Fruit fly (Drosophila melanogaster) whole organism, embryonic: Measurements from ENCODE around the gene Eig71Ek.
A peak's percentile ranks its signal among the peaks of the same experiment; 100 is the strongest.

ENCODE experiments used
- Bteb2 ChIP-seq: fragments of 200-800 bp; sonication (Bioruptor generic); optimal IDR thresholded peaks from 2 replicates; lab custom pipeline; 2016; ENCODE audit warnings: missing biosample characterization, missing genetic modification characterization
- CG10209 ChIP-seq: fragments of 200-800 bp; sonication (Bioruptor generic); optimal IDR thresholded peaks from 3 replicates; lab custom pipeline; 2017; ENCODE audit warnings: missing biosample characterization, mild to moderate bottlenecking, missing genetic modification characterization, missing genetic modification reagents
- CG10543 ChIP-seq: fragments of 200-800 bp; sonication (Bioruptor generic); optimal IDR thresholded peaks from 3 replicates; lab custom pipeline; 2017; ENCODE audit warnings: missing biosample characterization, mild to moderate bottlenecking, missing genetic modification characterization, moderate library complexity
- CG10565 ChIP-seq: fragments of 200-800 bp; sonication (Bioruptor generic); optimal IDR thresholded peaks from 3 replicates; lab custom pipeline; 2016; ENCODE audit warnings: missing biosample characterization, mild to moderate bottlenecking, missing genetic modification characterization
- CG10654 ChIP-seq: fragments of 200-800 bp; sonication (Bioruptor generic); optimal IDR thresholded peaks from 2 replicates; lab custom pipeline; 2016; ENCODE audit warnings: missing biosample characterization, missing genetic modification characterization
- CG11247 ChIP-seq: fragments of 200-800 bp; sonication (Bioruptor generic); IDR thresholded peaks from 2 replicates; pipeline ENCODE4 v1.3.6; 2022; ENCODE audit warnings: missing biosample characterization, missing genetic modification characterization
- CG11695 ChIP-seq: fragments of 200-800 bp; sonication (Bioruptor generic); IDR thresholded peaks from 3 replicates; pipeline ENCODE4 v1.3.6; 2022; ENCODE audit warnings: missing biosample characterization, missing genetic modification characterization
- CG14014 ChIP-seq: fragments of 200-800 bp; sonication (Bioruptor generic); IDR thresholded peaks from 2 replicates; pipeline ENCODE4 v1.3.6; 2022; ENCODE audit warnings: missing biosample characterization, missing genetic modification characterization
- CG15073 ChIP-seq: fragments of 200-800 bp; sonication (Bioruptor generic); optimal IDR thresholded peaks from 2 replicates; lab custom pipeline; 2016; ENCODE audit warnings: missing biosample characterization, missing genetic modification characterization
- CG15479 ChIP-seq: fragments of 200-800 bp; sonication (Bioruptor generic); optimal IDR thresholded peaks from 3 replicates; lab custom pipeline; 2019; ENCODE audit warnings: missing biosample characterization, mild to moderate bottlenecking, missing genetic modification characterization, moderate library complexity
- CG17568 ChIP-seq: fragments of 200-800 bp; sonication (Bioruptor generic); optimal IDR thresholded peaks from 2 replicates; lab custom pipeline; 2018; ENCODE audit warnings: missing biosample characterization, mild to moderate bottlenecking, missing genetic modification characterization, moderate library complexity
- CG2199 ChIP-seq: fragments of 200-800 bp; sonication (Bioruptor generic); IDR thresholded peaks from 3 replicates; pipeline ENCODE4 v1.3.6; 2022; ENCODE audit warnings: missing biosample characterization, missing genetic modification characterization
- CG2875 ChIP-seq: fragments of 200-800 bp; sonication (Bioruptor generic); optimal IDR thresholded peaks from 2 replicates; lab custom pipeline; 2017; ENCODE audit warnings: missing biosample characterization, mild to moderate bottlenecking, missing genetic modification characterization, missing genetic modification reagents
- CG30431 ChIP-seq: fragments of 200-800 bp; sonication (Bioruptor generic); optimal IDR thresholded peaks from 2 replicates; lab custom pipeline; 2017; ENCODE audit warnings: missing biosample characterization, missing genetic modification characterization
- CG3163 ChIP-seq: fragments of 200-800 bp; sonication (Bioruptor generic); optimal IDR thresholded peaks from 3 replicates; lab custom pipeline; 2016; ENCODE audit warnings: missing biosample characterization, missing genetic modification characterization
- CG33557 ChIP-seq: fragments of 200-800 bp; sonication (Bioruptor generic); optimal IDR thresholded peaks from 2 replicates; lab custom pipeline; 2019; ENCODE audit warnings: missing biosample characterization, mild to moderate bottlenecking, missing genetic modification characterization, moderate library complexity
- CG4282 ChIP-seq: fragments of 200-800 bp; sonication (Bioruptor generic); optimal IDR thresholded peaks from 2 replicates; lab custom pipeline; 2016; ENCODE audit warnings: missing biosample characterization, missing genetic modification characterization
- CG4617 ChIP-seq: fragments of 200-800 bp; sonication (Bioruptor generic); optimal IDR thresholded peaks from 3 replicates; lab custom pipeline; 2016; ENCODE audit warnings: missing biosample characterization, missing genetic modification characterization, borderline replicate concordance
- CG7271 ChIP-seq: fragments of 200-800 bp; sonication (Bioruptor generic); optimal IDR thresholded peaks from 2 replicates; lab custom pipeline; 2018; ENCODE audit warnings: missing biosample characterization, mild to moderate bottlenecking, missing genetic modification characterization, moderate library complexity
- CG8359 ChIP-seq: fragments of 200-800 bp; sonication (Bioruptor generic); optimal IDR thresholded peaks from 2 replicates; lab custom pipeline; 2017; ENCODE audit warnings: missing biosample characterization, mild to moderate bottlenecking, missing genetic modification characterization, borderline replicate concordance
- CG9797 ChIP-seq: fragments of 200-800 bp; sonication (Bioruptor generic); optimal IDR thresholded peaks from 3 replicates; lab custom pipeline; 2018; ENCODE audit warnings: missing biosample characterization, mild to moderate bottlenecking, missing genetic modification characterization
- CoRest ChIP-seq: fragments of 200-800 bp; sonication (Bioruptor generic); optimal IDR thresholded peaks from 3 replicates; lab custom pipeline; 2018; ENCODE audit warnings: missing biosample characterization, mild to moderate bottlenecking, missing genetic modification characterization, moderate library complexity
- D19B ChIP-seq: fragments of 200-800 bp; sonication (Bioruptor generic); optimal IDR thresholded peaks from 2 replicates; lab custom pipeline; 2017; ENCODE audit warnings: missing biosample characterization, mild to moderate bottlenecking, missing genetic modification characterization
- Dip3 ChIP-seq: fragments of 200-800 bp; sonication (Bioruptor generic); optimal IDR thresholded peaks from 3 replicates; lab custom pipeline; 2016; ENCODE audit warnings: missing biosample characterization, missing genetic modification characterization
- Lhr ChIP-seq: fragments of 200-800 bp; sonication (Bioruptor generic); optimal IDR thresholded peaks from 3 replicates; lab custom pipeline; 2017; ENCODE audit warnings: mild to moderate bottlenecking, missing biosample characterization, missing genetic modification reagents, missing genetic modification characterization
- Nf-YB ChIP-seq: fragments of 200-800 bp; sonication (Bioruptor generic); optimal IDR thresholded peaks from 3 replicates; lab custom pipeline; 2019; ENCODE audit warnings: missing biosample characterization, mild to moderate bottlenecking, missing genetic modification characterization, moderate library complexity
- Rfx ChIP-seq: fragments of 200-800 bp; sonication (Bioruptor generic); IDR thresholded peaks from 2 replicates; pipeline ENCODE4 v1.3.6; 2022; ENCODE audit warnings: missing biosample characterization, missing genetic modification characterization
- Trl ChIP-seq, 3 experiments: fragments of >200 bp in 2 of 3; fragments of 200-800 bp in 1 of 3; sonication (Bioruptor generic) in 1 of 3; optimal IDR thresholded peaks; 2 replicates in 1 of 3; 3 replicates in 2 of 3; lab custom pipeline; 2016 to 2017; ENCODE audit warnings: missing biosample characterization in 1 of 3, missing genetic modification characterization in 1 of 3
- YL-1 ChIP-seq: fragments of 200-800 bp; sonication (Bioruptor generic); optimal IDR thresholded peaks from 3 replicates; lab custom pipeline; 2017; ENCODE audit warnings: missing biosample characterization, mild to moderate bottlenecking, missing genetic modification characterization
- amos ChIP-seq: fragments of 200-800 bp; sonication (Bioruptor generic); IDR thresholded peaks from 2 replicates; pipeline ENCODE4 v1.3.6; 2022; ENCODE audit warnings: missing biosample characterization, missing genetic modification characterization; ENCODE audit not compliant: partially characterized antibody
- chif ChIP-seq, 2 experiments: fragments of 200-800 bp; sonication (Bioruptor generic); optimal IDR thresholded peaks; 3 replicates each; lab custom pipeline; 2016; ENCODE audit warnings: missing biosample characterization in 2 of 2, missing genetic modification characterization in 2 of 2
- ci ChIP-seq: fragments of 200-800 bp; sonication (Bioruptor generic); IDR thresholded peaks from 3 replicates; pipeline ENCODE4 v1.3.6; 2022; ENCODE audit warnings: missing biosample characterization, missing genetic modification characterization
- exex ChIP-seq: fragments of 200-800 bp; sonication (Bioruptor generic); optimal IDR thresholded peaks from 4 replicates; lab custom pipeline; 2018; ENCODE audit warnings: missing biosample characterization, mild to moderate bottlenecking, missing genetic modification characterization, moderate library complexity
- fd3F ChIP-seq: fragments of 200-800 bp; sonication (Bioruptor generic); optimal IDR thresholded peaks from 2 replicates; lab custom pipeline; 2018; ENCODE audit warnings: missing biosample characterization, mild to moderate bottlenecking, missing genetic modification characterization, moderate library complexity
- gfzf ChIP-seq: fragments of 200-800 bp; sonication (Bioruptor generic); optimal IDR thresholded peaks from 2 replicates; lab custom pipeline; 2016; ENCODE audit warnings: missing biosample characterization, mild to moderate bottlenecking, missing genetic modification characterization, moderate library complexity
- gsb-n ChIP-seq: fragments of 200-800 bp; sonication (Bioruptor generic); optimal IDR thresholded peaks from 3 replicates; lab custom pipeline; 2018; ENCODE audit warnings: missing biosample characterization, mild to moderate bottlenecking, missing genetic modification characterization
- knrl ChIP-seq: fragments of 200-800 bp; sonication (Bioruptor generic); IDR thresholded peaks from 3 replicates; pipeline ENCODE4 v1.3.6; 2022; ENCODE audit warnings: missing biosample characterization, missing genetic modification characterization; ENCODE audit not compliant: partially characterized antibody
- lab ChIP-seq: fragments of 200-800 bp; sonication (Bioruptor generic); optimal IDR thresholded peaks from 3 replicates; lab custom pipeline; 2017; ENCODE audit warnings: missing biosample characterization, missing genetic modification characterization, mild to moderate bottlenecking, moderate library complexity, missing genetic modification reagents
- nerfin-2 ChIP-seq: fragments of 200-800 bp; sonication (Bioruptor generic); IDR thresholded peaks from 2 replicates; pipeline ENCODE4 v1.3.6; 2022; ENCODE audit warnings: missing biosample characterization, missing genetic modification characterization; ENCODE audit not compliant: partially characterized antibody
- phol ChIP-seq: fragments of 200-800 bp; sonication (Bioruptor generic); optimal IDR thresholded peaks from 3 replicates; lab custom pipeline; 2018; ENCODE audit warnings: missing biosample characterization, mild to moderate bottlenecking, missing genetic modification characterization, moderate library complexity
- pros ChIP-seq: fragments of 200-800 bp; sonication (Bioruptor generic); optimal IDR thresholded peaks from 3 replicates; lab custom pipeline; 2019; ENCODE audit warnings: missing biosample characterization, mild to moderate bottlenecking, missing genetic modification characterization, moderate library complexity
- rib ChIP-seq: fragments of 200-800 bp; sonication (Bioruptor generic); IDR thresholded peaks from 2 replicates; pipeline ENCODE4 v1.3.6; 2022; ENCODE audit warnings: missing biosample characterization, missing genetic modification characterization
- ro ChIP-seq: fragments of 200-800 bp; sonication (Bioruptor generic); IDR thresholded peaks from 2 replicates; pipeline ENCODE4 v1.3.6; 2022; ENCODE audit warnings: missing biosample characterization, missing genetic modification characterization
- row ChIP-seq: fragments of 200-800 bp; sonication (Bioruptor generic); IDR thresholded peaks from 3 replicates; pipeline ENCODE4 v1.3.6; 2022; ENCODE audit warnings: missing biosample characterization, missing genetic modification characterization
- sens-2 ChIP-seq: fragments of 200-800 bp; sonication (Bioruptor generic); IDR thresholded peaks from 2 replicates; pipeline ENCODE4 v1.3.6; 2022; ENCODE audit warnings: missing biosample characterization, missing genetic modification characterization
- seq ChIP-seq: fragments of 200-800 bp; sonication (Bioruptor generic); IDR thresholded peaks from 2 replicates; pipeline ENCODE4 v1.3.6; 2022; ENCODE audit warnings: missing biosample characterization, missing genetic modification characterization
- sima ChIP-seq: fragments of 200-800 bp; sonication (Bioruptor generic); optimal IDR thresholded peaks from 2 replicates; lab custom pipeline; 2016; ENCODE audit warnings: missing biosample characterization, missing genetic modification characterization
- stwl ChIP-seq: fragments of 200-800 bp; sonication (Bioruptor generic); optimal IDR thresholded peaks from 3 replicates; lab custom pipeline; 2018; ENCODE audit warnings: missing biosample characterization, mild to moderate bottlenecking, missing genetic modification characterization, moderate library complexity
- zen2 ChIP-seq: fragments of 200-800 bp; sonication (Bioruptor generic); IDR thresholded peaks from 3 replicates; pipeline ENCODE4 v1.3.6; 2022; ENCODE audit warnings: missing biosample characterization, missing genetic modification characterization; ENCODE audit not compliant: partially characterized antibody
- zfh1 ChIP-seq: fragments of 200-800 bp; sonication (Bioruptor generic); IDR thresholded peaks from 3 replicates; pipeline ENCODE4 v1.3.6; 2022; ENCODE audit warnings: missing biosample characterization, missing genetic modification characterization

Gene Eig71Ek

DNA sequence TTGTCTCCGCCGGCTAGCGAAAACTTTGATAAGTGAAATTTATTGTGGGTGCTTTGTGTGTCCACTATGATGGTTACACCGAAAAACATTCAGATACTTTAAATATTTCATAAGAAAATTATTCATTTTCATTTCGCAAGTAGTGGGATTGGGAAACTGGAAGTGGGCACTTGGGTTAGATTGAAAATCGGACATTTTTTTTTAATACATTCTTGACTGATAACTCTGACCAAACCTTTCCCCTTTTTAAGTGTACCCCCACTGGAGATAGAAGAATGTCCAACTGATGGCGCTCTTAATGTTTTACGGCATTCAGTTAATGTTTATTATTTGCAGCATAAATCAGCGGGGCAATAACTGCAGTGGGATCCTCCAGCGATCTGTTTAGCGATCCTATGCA is 16.6 kb downstream of the Eig71Ek start (continued):
- TF ChIP-seq Nf-YB (no peak), exex (no peak), CG8359 (GFP tag; lab: Kevin White, UChicago) (no peak), CG10565 (GFP tag; lab: Kevin White, UChicago) (no peak), CG14014 (GFP tag; lab: Robert Waterston, UW) (0 out of 2 replicates have a peak, but pooled peaks have one; percentile 34), D19B (GFP tag; lab: Kevin White, UChicago) (no peak), sima (GFP tag; lab: Kevin White, UChicago) (no peak), row (peak; percentile 46; the same call in 2 of the 3 replicates), CG30431 (GFP tag; lab: Kevin White, UChicago) (no peak), knrl (no peak), CG10543 (GFP tag; lab: Kevin White, UChicago) (no peak), zfh1 (GFP tag; lab: Robert Waterston, UW) (0 out of 3 replicates have a peak, but pooled peaks have one; percentile 1), Dip3 (GFP tag; lab: Kevin White, UChicago) (no peak), stwl (no peak), gsb-n (no peak), chif (GFP tag; optimal IDR thresholded peaks at IDR 0.05; lab: Kevin White, UChicago) (no peak), CG11247 (no peak), CG10654 (GFP tag; lab: Kevin White, UChicago) (no peak), fd3F (GFP tag; lab: Kevin White, UChicago) (no peak), CG4282 (no peak), CG17568 (GFP tag; lab: Kevin White, UChicago) (no peak), YL-1 (no peak), CG15073 (GFP tag; lab: Kevin White, UChicago) (no peak), CG15479 (GFP tag; lab: Kevin White, UChicago) (no peak), CG4617 (GFP tag; lab: Kevin White, UChicago) (no peak), Rfx (GFP tag; lab: Robert Waterston, UW) (no peak), rib (GFP tag; lab: Robert Waterston, UW) (no peak), pros (GFP tag; lab: Kevin White, UChicago) (no peak), lab (GFP tag; lab: Kevin White, UChicago) (no peak), zen2 (GFP tag; lab: Robert Waterston, UW) (no peak), CG10209 (GFP tag; lab: Kevin White, UChicago) (no peak), CG2199 (GFP tag; lab: Robert Waterston, UW) (no peak), CG11695 (GFP tag; lab: Robert Waterston, UW) (no peak), seq (GFP tag; lab: Robert Waterston, UW) (no peak), Lhr (GFP tag; lab: Kevin White, UChicago) (no peak), phol (tag; lab: Kevin White, UChicago) (peak; percentile 18), sens-2 (no peak), CG3163 (no peak), Trl (optimal IDR thresholded peaks at IDR 0.05; lab: Kevin White, UChicago) (no peak), Trl (GFP tag; optimal IDR thresholded peaks at IDR 0.05; lab: Kevin White, UChicago) (no peak), CG7271 (tag; lab: Kevin White, UChicago) (no peak), ro (GFP tag; lab: Robert Waterston, UW) (no peak), nerfin-2 (GFP tag; lab: Robert Waterston, UW) (no peak), CG2875 (no peak), CG9797 (GFP tag; lab: Kevin White, UChicago) (no peak), CoRest (no peak), amos (GFP tag; lab: Robert Waterston, UW) (no peak), gfzf (no peak), Bteb2 (GFP tag; lab: Kevin White, UChicago) (no peak), ci (GFP tag; lab: Robert Waterston, UW) (peak; percentile 56; the same call in 1 of the 3 replicates), CG33557 (GFP tag; lab: Kevin White, UChicago) (no peak)
